Worm (Caenorhabditis elegans): ENCODE measurements around the gene F25B3.2.

The F25B3.2 gene

ce11 chrV:9536505-9536904 lies 40.6 kb upstream of the F25B3.2 start, which contains the start of gene C50F4.4:
C50F4.4 (plus strand) TSS chrV:9536771.
- TF ChIP-seq gei-17 (GFP tag; optimal IDR thresholded peaks at IDR 0.05) (no peak), tlf-1 (GFP tag; optimal IDR thresholded peaks at IDR 0.05) (no peak), xnd-1 (tag; optimal IDR thresholded peaks at IDR 0.05) (peak; percentile 26), attf-6 (GFP tag; IDR thresholded peaks at IDR 0.05) (peak; percentile 57), lin-26 (GFP tag; IDR thresholded peaks at IDR 0.05) (no peak), dox-1 (GFP tag; IDR thresholded peaks at IDR 0.05) (peak; percentile 71), sptf-2 (GFP tag; optimal IDR thresholded peaks at IDR 0.05) (no peak), bed-1 (GFP tag; IDR thresholded peaks at IDR 0.05) (no peak), madf-8 (GFP tag; conservative IDR thresholded peaks at IDR 0.05) (peak; percentile 49), somi-1 (GFP tag; optimal IDR thresholded peaks at IDR 0.05) (no peak), nhr-27 (tag; optimal IDR thresholded peaks at IDR 0.05) (no peak), dpff-1 (tag; optimal IDR thresholded peaks at IDR 0.05) (no peak), mes-4 (tag; optimal IDR thresholded peaks at IDR 0.05) (no peak), rec-8 (tag; optimal IDR thresholded peaks at IDR 0.05) (peak in 1 of 2 experiments; percentile 32), attf-5 (GFP tag; optimal IDR thresholded peaks at IDR 0.05) (no peak), F57C9.4 (tag; optimal IDR thresholded peaks at IDR 0.05) (no peak), unc-130 (GFP tag; optimal IDR thresholded peaks at IDR 0.05) (peak; percentile 66), ccch-3 (GFP tag; optimal IDR thresholded peaks at IDR 0.05) (no peak), egrh-3 (GFP tag; IDR thresholded peaks at IDR 0.05) (no peak), hlh-26 (GFP tag; conservative IDR thresholded peaks at IDR 0.05) (no peak), ztf-22 (GFP tag; optimal IDR thresholded peaks at IDR 0.05) (no peak), hsf-1 (GFP tag; IDR thresholded peaks at IDR 0.05) (no peak), F33H1.4 (GFP tag; IDR thresholded peaks at IDR 0.05) (no peak), lag-1 (GFP tag; IDR thresholded peaks at IDR 0.05) (no peak), zfh-2 (GFP tag; conservative IDR thresholded peaks at IDR 0.05) (no peak), pha-4 (tag; optimal IDR thresholded peaks at IDR 0.05) (no peak), nfya-1 (tag; optimal IDR thresholded peaks at IDR 0.05; ENCODE audit: borderline replicate concordance, insufficient read depth) (no peak), let-607 (tag; optimal IDR thresholded peaks at IDR 0.05) (peak in 1 of 2 experiments; percentile 16), tbx-9 (tag; optimal IDR thresholded peaks at IDR 0.05; ENCODE audit: borderline replicate concordance) (no peak), madf-6 (GFP tag; IDR thresholded peaks at IDR 0.05) (peak; percentile 85), F39B2.1 (GFP tag; IDR thresholded peaks at IDR 0.05) (no peak), akir-1 (GFP tag; optimal IDR thresholded peaks at IDR 0.05) (no peak), ceh-58 (GFP tag; IDR thresholded peaks at IDR 0.05) (no peak), rcor-1 (GFP tag; IDR thresholded peaks at IDR 0.05) (peak; percentile 43), K12H6.12 (tag; optimal IDR thresholded peaks at IDR 0.05) (no peak), Y53F4B.3 (GFP tag; IDR thresholded peaks at IDR 0.05) (no peak), unc-62 (GFP tag; optimal IDR thresholded peaks at IDR 0.05) (no peak), ets-4 (GFP tag; optimal IDR thresholded peaks at IDR 0.05) (no peak), Y56A3A.18 (GFP tag; IDR thresholded peaks at IDR 0.05) (no peak), ztf-26 (tag; optimal IDR thresholded peaks at IDR 0.05) (no peak), F22D6.2 (tag; optimal IDR thresholded peaks at IDR 0.05) (no peak), ztf-28 (GFP tag; IDR thresholded peaks at IDR 0.05) (no peak), hlh-12 (tag; optimal IDR thresholded peaks at IDR 0.05) (no peak), T26A5.8 (tag; optimal IDR thresholded peaks at IDR 0.05) (no peak), lin-40 (tag; optimal IDR thresholded peaks at IDR 0.05) (no peak), lsl-1 (GFP tag; optimal IDR thresholded peaks at IDR 0.05) (peak; percentile 80), ztf-25 (GFP tag; IDR thresholded peaks at IDR 0.05) (no peak), ceh-27 (GFP tag; optimal IDR thresholded peaks at IDR 0.05) (peak; percentile 43), lin-35 (GFP tag; optimal IDR thresholded peaks at IDR 0.05) (no peak)
